Worm (Caenorhabditis elegans) whole organism, late embryonic: Measurements from ENCODE around the gene unc-1.
A peak's percentile ranks its signal among the peaks of the same experiment; 100 is the strongest.

Experiments used
- C08G9.2 ChIP-seq: sonication (generic microtip); optimal IDR thresholded peaks from 2 replicates; lab custom pipeline; 2016; ENCODE audit warnings: mild to moderate bottlenecking, missing genetic modification characterization, moderate library complexity, missing compliant biosample characterization
- C38D4.7 ChIP-seq: fragments of 200-800 bp; sonication (Bioruptor generic); optimal IDR thresholded peaks from 2 replicates; lab custom pipeline; 2018; ENCODE audit warnings: mild to moderate bottlenecking, missing genetic modification characterization, moderate library complexity, missing compliant biosample characterization
- ahr-1 ChIP-seq: sonication (generic microtip); optimal IDR thresholded peaks from 2 replicates; lab custom pipeline; 2016; ENCODE audit warnings: missing genetic modification characterization, missing compliant biosample characterization
- ama-1 ChIP-seq: fragments of 150-350 bp; optimal IDR thresholded peaks from 2 replicates; lab custom pipeline; 2014
- ceh-14 ChIP-seq: sonication (generic microtip); optimal IDR thresholded peaks from 2 replicates; lab custom pipeline; 2016; ENCODE audit warnings: missing genotype, missing genetic modification characterization, missing compliant biosample characterization
- ceh-18 ChIP-seq: sonication (generic microtip); optimal IDR thresholded peaks from 2 replicates; lab custom pipeline; 2016; ENCODE audit warnings: missing genetic modification characterization, missing compliant biosample characterization
- ceh-30 ChIP-seq: fragments of 150-350 bp; optimal IDR thresholded peaks from 2 replicates; lab custom pipeline; 2014; ENCODE audit warnings: missing biosample characterization, missing genetic modification characterization
- ceh-6 ChIP-seq: fragments of 200-800 bp; sonication (Bioruptor generic); optimal IDR thresholded peaks from 2 replicates; lab custom pipeline; 2018; ENCODE audit warnings: mild to moderate bottlenecking, missing genetic modification characterization, missing compliant biosample characterization
- dmd-4 ChIP-seq: sonication (generic microtip); optimal IDR thresholded peaks from 2 replicates; lab custom pipeline; 2016; ENCODE audit warnings: borderline replicate concordance, missing genetic modification characterization, missing compliant biosample characterization
- dve-1 ChIP-seq: sonication (generic microtip); optimal IDR thresholded peaks from 2 replicates; lab custom pipeline; 2017; ENCODE audit warnings: antibody characterized with exemption, mild to moderate bottlenecking, missing genetic modification characterization, missing compliant biosample characterization
- elt-2 ChIP-seq: sonication (generic microtip); optimal IDR thresholded peaks from 2 replicates; lab custom pipeline; 2016; ENCODE audit warnings: missing genetic modification reagents, missing genetic modification characterization, missing compliant biosample characterization
- elt-4 ChIP-seq: sonication (generic microtip); optimal IDR thresholded peaks from 2 replicates; lab custom pipeline; 2016; ENCODE audit warnings: missing genetic modification characterization, missing compliant biosample characterization
- ets-4 ChIP-seq: sonication (generic microtip); optimal IDR thresholded peaks from 2 replicates; lab custom pipeline; 2016; ENCODE audit warnings: missing genetic modification characterization, missing compliant biosample characterization
- eyg-1 ChIP-seq: sonication (generic microtip); optimal IDR thresholded peaks from 2 replicates; lab custom pipeline; 2016; ENCODE audit warnings: missing genotype, missing genetic modification characterization, missing compliant biosample characterization
- hlh-13 ChIP-seq: fragments of 200-800 bp; sonication (Bioruptor generic); optimal IDR thresholded peaks from 2 replicates; lab custom pipeline; 2018; ENCODE audit warnings: mild to moderate bottlenecking, missing genetic modification characterization, missing compliant biosample characterization
- hlh-15 ChIP-seq: sonication (generic microtip); optimal IDR thresholded peaks from 2 replicates; lab custom pipeline; 2016; ENCODE audit warnings: missing genetic modification characterization, missing compliant biosample characterization
- hlh-8 ChIP-seq: sonication (generic microtip); optimal IDR thresholded peaks from 2 replicates; lab custom pipeline; 2016; ENCODE audit warnings: missing genotype, missing genetic modification characterization, missing compliant biosample characterization
- lim-6 ChIP-seq: sonication (generic microtip); optimal IDR thresholded peaks from 2 replicates; lab custom pipeline; 2016; ENCODE audit warnings: missing genetic modification characterization, missing compliant biosample characterization
- mec-3 ChIP-seq: sonication (generic microtip); optimal IDR thresholded peaks from 2 replicates; lab custom pipeline; 2016; ENCODE audit warnings: borderline replicate concordance, missing genetic modification characterization, missing compliant biosample characterization
- nfya-1 ChIP-seq: sonication (generic microtip); optimal IDR thresholded peaks from 2 replicates; lab custom pipeline; 2017; ENCODE audit warnings: missing genetic modification characterization, mild to moderate bottlenecking, missing compliant biosample characterization, antibody characterized with exemption, moderate library complexity
- pag-3 ChIP-seq: sonication (generic microtip); optimal IDR thresholded peaks from 2 replicates; lab custom pipeline; 2016; ENCODE audit warnings: missing compliant biosample characterization, missing genetic modification characterization, borderline replicate concordance
- pat-9 ChIP-seq: fragments of 200-800 bp; sonication (Bioruptor generic); optimal IDR thresholded peaks from 2 replicates; lab custom pipeline; 2018; ENCODE audit warnings: mild to moderate bottlenecking, missing genetic modification characterization, moderate library complexity, missing compliant biosample characterization
- pha-2 ChIP-seq: sonication (generic microtip); optimal IDR thresholded peaks from 2 replicates; lab custom pipeline; 2017; ENCODE audit warnings: mild to moderate bottlenecking, missing genetic modification characterization, missing compliant biosample characterization
- pha-4 ChIP-seq: fragments of 150-350 bp; optimal IDR thresholded peaks from 2 replicates; lab custom pipeline; 2018; ENCODE audit warnings: missing biosample characterization, missing genetic modification reagents, missing genetic modification characterization
- pros-1 ChIP-seq: fragments of 150-350 bp; optimal IDR thresholded peaks from 2 replicates; lab custom pipeline; 2014; ENCODE audit warnings: missing biosample characterization, missing genetic modification reagents, missing genetic modification characterization
- rnt-1 ChIP-seq: sonication (generic microtip); optimal IDR thresholded peaks from 2 replicates; lab custom pipeline; 2016; ENCODE audit warnings: missing genetic modification characterization, missing compliant biosample characterization
- sdc-2 ChIP-seq: sonication (generic microtip); optimal IDR thresholded peaks from 2 replicates; lab custom pipeline; 2016; ENCODE audit warnings: missing genotype, missing genetic modification characterization, missing compliant biosample characterization
- syd-9 ChIP-seq: sonication (generic microtip); optimal IDR thresholded peaks from 2 replicates; lab custom pipeline; 2016; ENCODE audit warnings: mild to moderate bottlenecking, missing genetic modification characterization, moderate library complexity, missing compliant biosample characterization
- tbx-2 ChIP-seq: sonication (generic microtip); optimal IDR thresholded peaks from 2 replicates; lab custom pipeline; 2016; ENCODE audit warnings: missing genetic modification characterization, missing compliant biosample characterization
- unc-3 ChIP-seq, 2 experiments: fragments of 200-800 bp in 1 of 2; sonication (Bioruptor generic) in 1 of 2; sonication (generic microtip) in 1 of 2; conservative IDR thresholded peaks in 1 of 2; optimal IDR thresholded peaks in 1 of 2; 2 replicates each; pipeline versions ENCODE4 v1.3.6 to Lab custom; 2016 to 2022; ENCODE audit warnings: missing compliant biosample characterization in 2 of 2, missing genetic modification characterization in 2 of 2, missing genetic modification reagents in 1 of 2
- unc-42 ChIP-seq: sonication (generic microtip); optimal IDR thresholded peaks from 2 replicates; lab custom pipeline; 2016; ENCODE audit warnings: missing genotype, missing genetic modification characterization, missing compliant biosample characterization
- unc-55 ChIP-seq: sonication (generic microtip); optimal IDR thresholded peaks from 2 replicates; lab custom pipeline; 2017; ENCODE audit warnings: missing biosample characterization, missing genetic modification reagents, missing genetic modification characterization
- unc-86 ChIP-seq: sonication (generic microtip); optimal IDR thresholded peaks from 2 replicates; lab custom pipeline; 2016; ENCODE audit warnings: missing genetic modification characterization, missing compliant biosample characterization

The unc-1 gene

ce11 chrX:1053929-1054328 is 8.3 kb downstream of the unc-1 start, which contains the start of gene ncs-3:
Gene ncs-3 (plus strand): TSS chrX:1054081.
- TF ChIP-seq elt-4 (tag; lab: Kevin White, UChicago) (no peak), unc-55 (GFP tag; lab: Kevin White, UChicago) (peak; percentile 89), eyg-1 (tag; lab: Kevin White, UChicago) (no peak)

- TF ChIP-seq hlh-8 (tag; lab: Kevin White, UChicago) (peak; percentile 34), pros-1 (tag; lab: Kevin White, UChicago) (no peak)
Observed at ce11 chrX:1052960-1053359, 9.3 kb downstream of the unc-1 start.

- TF ChIP-seq ceh-14 (tag; lab: Kevin White, UChicago) (no peak), pat-9 (tag; lab: Kevin White, UChicago) (no peak), hlh-15 (no peak), tbx-2 (no peak), ceh-18 (tag; lab: Kevin White, UChicago) (peak; percentile 51), rnt-1 (tag; lab: Kevin White, UChicago) (peak; percentile 44), unc-42 (tag; lab: Kevin White, UChicago) (peak; percentile 29), nfya-1 (tag; lab: Kevin White, UChicago) (peak; percentile 3), dmd-4 (tag; lab: Kevin White, UChicago) (no peak), hlh-13 (GFP tag; lab: Kevin White, UChicago) (no peak), ceh-30 (tag; lab: Kevin White, UChicago) (no peak), unc-86 (tag; lab: Kevin White, UChicago) (no peak), ceh-6 (GFP tag; lab: Kevin White, UChicago) (no peak), C38D4.7 (GFP tag; lab: Kevin White, UChicago) (no peak), dve-1 (tag; lab: Kevin White, UChicago) (no peak), pha-4 (no peak), ahr-1 (tag; lab: Kevin White, UChicago) (no peak), pag-3 (tag; lab: Kevin White, UChicago) (no peak), pha-2 (tag; lab: Kevin White, UChicago) (no peak), unc-3 (GFP tag; conservative IDR thresholded peaks at IDR 0.05; lab: Robert Waterston, UW) (no peak), unc-3 (tag; optimal IDR thresholded peaks at IDR 0.05; lab: Kevin White, UChicago) (no peak), unc-55 (GFP tag; lab: Kevin White, UChicago) (peak; percentile 67), lim-6 (tag; lab: Kevin White, UChicago) (peak; percentile 14), sdc-2 (tag; lab: Kevin White, UChicago) (peak; percentile 18), C08G9.2 (tag; lab: Kevin White, UChicago) (no peak), elt-4 (tag; lab: Kevin White, UChicago) (no peak), syd-9 (tag; lab: Kevin White, UChicago) (no peak)
Observed at ce11 chrX:1051041-1051440, 11.2 kb downstream of the unc-1 start.

ce11 chrX:1046156-1046831 is 16.0 kb downstream of the unc-1 start, which contains the start of gene vpat-1:
Gene vpat-1 (minus strand): TSS chrX:1046206.
- TF ChIP-seq ama-1 (no peak), mec-3 (tag; lab: Kevin White, UChicago) (no peak), ets-4 (tag; lab: Kevin White, UChicago) (no peak), hlh-13 (GFP tag; lab: Kevin White, UChicago) (no peak), elt-2 (tag; lab: Kevin White, UChicago) (peak; percentile 86), pat-9 (tag; lab: Kevin White, UChicago) (no peak)
